Fruit fly (Drosophila melanogaster) whole organism, wandering third instar larva: ENCODE data around the gene JhI-21.

Experiments used
- Dif ChIP-seq: fragments of 200-275, 200-300 bp; sonication (Bioruptor generic); optimal IDR thresholded peaks from 2 replicates; lab custom pipeline; 2018; ENCODE audit warnings: missing biosample characterization, missing genetic modification characterization; ENCODE audit not compliant: partially characterized antibody
- N ChIP-seq: fragments of >200 bp; optimal IDR thresholded peaks from 2 replicates; lab custom pipeline; 2018; ENCODE audit warnings: missing biosample characterization, missing external identifiers, missing genetic modification characterization
- OdsH ChIP-seq: fragments of 200-800 bp; sonication (Bioruptor generic); optimal IDR thresholded peaks from 2 replicates; lab custom pipeline; 2016; ENCODE audit warnings: missing biosample characterization, mild to moderate bottlenecking, missing genetic modification characterization
- br ChIP-seq: fragments of 200-800 bp; sonication (Bioruptor generic); optimal IDR thresholded peaks from 2 replicates; lab custom pipeline; 2016; ENCODE audit warnings: missing biosample characterization, missing genetic modification characterization
- fru ChIP-seq: fragments of 200-800 bp; sonication (Bioruptor generic); optimal IDR thresholded peaks from 3 replicates; lab custom pipeline; 2016; ENCODE audit warnings: missing biosample characterization, mild to moderate bottlenecking, missing genetic modification characterization
- sage ChIP-seq: fragments of 200-800 bp; sonication (Bioruptor generic); optimal IDR thresholded peaks from 2 replicates; lab custom pipeline; 2016; ENCODE audit warnings: missing biosample characterization, mild to moderate bottlenecking, missing genetic modification characterization
- usp ChIP-seq: fragments of >200 bp; optimal IDR thresholded peaks from 2 replicates; lab custom pipeline; 2017; ENCODE audit warnings: missing biosample characterization, missing genetic modification characterization

dm6 chr2L:12053365-12053764, 2.5 kb downstream of the JhI-21 start:
- no peak for TF ChIP-seq sage (GFP tag; lab: Kevin White, UChicago)
- no peak for TF ChIP-seq OdsH
- TF ChIP-seq usp (GFP tag; lab: Kevin White, UChicago): no peak
- TF ChIP-seq Dif (GFP tag; lab: Kevin White, UChicago): no peak
- no peak for TF ChIP-seq N (GFP tag; lab: Kevin White, UChicago)
- no peak for TF ChIP-seq fru (GFP tag; lab: Kevin White, UChicago)
- TF ChIP-seq br (GFP tag; lab: Kevin White, UChicago): no peak
